Worm (Caenorhabditis elegans): Measurements from ENCODE around the gene glb-28.
A peak's percentile ranks its signal among the peaks of the same experiment; 100 is the strongest.

The glb-28 gene

ce11 chrX:15353874-15354480 lies 36.9 kb upstream of the glb-28 start (continued):
- TF ChIP-seq mel-28 (tag; optimal IDR thresholded peaks at IDR 0.05; ENCODE audit: borderline replicate concordance) (no peak), dox-1 (GFP tag; IDR thresholded peaks at IDR 0.05) (peak; percentile 76), rcor-1 (GFP tag; IDR thresholded peaks at IDR 0.05) (no peak), hmg-1.2 (GFP tag; IDR thresholded peaks at IDR 0.05) (0 out of 2 replicates have a peak, but pooled peaks have one; percentile 52), aptf-3 (GFP tag; IDR thresholded peaks at IDR 0.05) (no peak), madf-10 (tag; optimal IDR thresholded peaks at IDR 0.05) (peak; percentile 99), dpl-1 (GFP tag; optimal IDR thresholded peaks at IDR 0.05) (no peak), die-1 (tag; optimal IDR thresholded peaks at IDR 0.05) (peak; percentile 56), hrde-1 (tag; optimal IDR thresholded peaks at IDR 0.05; ENCODE audit: borderline replicate concordance) (no peak), efl-1 (GFP tag; optimal IDR thresholded peaks at IDR 0.05) (no peak), nhr-179 (tag; optimal IDR thresholded peaks at IDR 0.05) (no peak), madf-8 (GFP tag; conservative IDR thresholded peaks at IDR 0.05) (no peak), B0336.3 (GFP tag; IDR thresholded peaks at IDR 0.05) (peak; percentile 74; the same call in 1 of the 2 replicates), nfya-1 (tag; optimal IDR thresholded peaks at IDR 0.05; ENCODE audit: borderline replicate concordance, insufficient read depth) (no peak), ZK185.1 (tag; optimal IDR thresholded peaks at IDR 0.05; ENCODE audit: poor library complexity, severe bottlenecking) (peak; percentile 48), let-526 (GFP tag; IDR thresholded peaks at IDR 0.05) (0 out of 2 replicates have a peak, but pooled peaks have one; percentile 14), Y79H2A.3 (GFP tag; conservative IDR thresholded peaks at IDR 0.05) (no peak), lin-35 (GFP tag; optimal IDR thresholded peaks at IDR 0.05) (peak in 1 of 3 experiments; percentile 68), unc-130 (GFP tag; optimal IDR thresholded peaks at IDR 0.05) (no peak), rec-8 (tag; optimal IDR thresholded peaks at IDR 0.05) (no peak), gei-17 (GFP tag; optimal IDR thresholded peaks at IDR 0.05) (peak; percentile 71), nfyb-1 (GFP tag; IDR thresholded peaks at IDR 0.05) (peak; percentile 75), ets-4 (GFP tag; optimal IDR thresholded peaks at IDR 0.05) (no peak), ztf-25 (GFP tag; IDR thresholded peaks at IDR 0.05) (no peak), dpff-1 (tag; optimal IDR thresholded peaks at IDR 0.05) (no peak), F52B5.7 (tag; optimal IDR thresholded peaks at IDR 0.05) (no peak), repo-1 (tag; optimal IDR thresholded peaks at IDR 0.05) (peak; percentile 64), F49E8.2 (tag; optimal IDR thresholded peaks at IDR 0.05; ENCODE audit: insufficient read depth) (no peak), T26A5.8 (tag; optimal IDR thresholded peaks at IDR 0.05) (no peak), xnd-1 (tag; optimal IDR thresholded peaks at IDR 0.05) (no peak), F57C9.4 (tag; optimal IDR thresholded peaks at IDR 0.05) (no peak), B0261.1 (tag; optimal IDR thresholded peaks at IDR 0.05) (no peak)

ce11 chrX:15352871-15353270 lies 35.8 kb upstream of the glb-28 start:
- TF ChIP-seq pbrm-1 (GFP tag; IDR thresholded peaks at IDR 0.05) (no peak), ztf-26 (tag; optimal IDR thresholded peaks at IDR 0.05) (no peak), tbx-9 (tag; optimal IDR thresholded peaks at IDR 0.05; ENCODE audit: borderline replicate concordance) (no peak), D2030.7 (GFP tag; IDR thresholded peaks at IDR 0.05) (no peak), lin-26 (GFP tag; IDR thresholded peaks at IDR 0.05) (no peak), bed-2 (GFP tag; IDR thresholded peaks at IDR 0.05) (no peak), nfya-1 (tag; optimal IDR thresholded peaks at IDR 0.05; ENCODE audit: borderline replicate concordance, insufficient read depth) (no peak), let-607 (tag; optimal IDR thresholded peaks at IDR 0.05) (no peak), aptf-2 (GFP tag; conservative IDR thresholded peaks at IDR 0.05) (no peak), tbp1 (GFP tag; optimal IDR thresholded peaks at IDR 0.05) (peak; percentile 20), hrde-1 (tag; optimal IDR thresholded peaks at IDR 0.05; ENCODE audit: borderline replicate concordance) (no peak), attf-3 (GFP tag; conservative IDR thresholded peaks at IDR 0.05) (no peak), rcor-1 (GFP tag; IDR thresholded peaks at IDR 0.05) (no peak), F33H1.4 (GFP tag; IDR thresholded peaks at IDR 0.05) (no peak), F55B11.4 (tag; optimal IDR thresholded peaks at IDR 0.05; ENCODE audit: borderline replicate concordance, insufficient read depth) (no peak), F57C9.4 (tag; optimal IDR thresholded peaks at IDR 0.05) (no peak), unc-130 (GFP tag; optimal IDR thresholded peaks at IDR 0.05) (no peak), hlh-26 (GFP tag; conservative IDR thresholded peaks at IDR 0.05) (no peak), K11D2.4 (GFP tag; IDR thresholded peaks at IDR 0.05) (no peak), nhr-179 (tag; optimal IDR thresholded peaks at IDR 0.05) (no peak), fkh-3 (tag; optimal IDR thresholded peaks at IDR 0.05) (no peak)

All from whole organism, young adult.